Worm (Caenorhabditis elegans) whole organism, L4 larva: ENCODE data around the gene glb-17.

Experiments
- T26A8.4 ChIP-seq: fragments of 200-800 bp; sonication (Bioruptor generic); IDR thresholded peaks from 2 replicates; pipeline ENCODE4 v1.3.6; 2022; ENCODE audit warnings: missing genetic modification characterization, missing compliant biosample characterization
- Y5F2A.4 ChIP-seq: fragments of 200-800 bp; sonication (Bioruptor generic); optimal IDR thresholded peaks from 2 replicates; lab custom pipeline; 2018; ENCODE audit warnings: mild to moderate bottlenecking, missing genetic modification characterization, missing compliant biosample characterization
- aha-1 ChIP-seq: fragments of 150-350 bp; peaks from one replicate; lab custom pipeline; 2014; ENCODE audit warnings: missing biosample characterization, missing genetic modification characterization
- ama-1 ChIP-seq: fragments of 150-350 bp; optimal IDR thresholded peaks from 2 replicates; lab custom pipeline; 2014; ENCODE audit warnings: inconsistent platforms, mixed read lengths
- attf-4 ChIP-seq: sonication (generic microtip); optimal IDR thresholded peaks from 3 replicates; lab custom pipeline; 2017; ENCODE audit warnings: missing biosample characterization, missing genetic modification characterization
- ceh-20 ChIP-seq: fragments of 200-800 bp; sonication (Bioruptor generic); IDR thresholded peaks from 2 replicates; pipeline ENCODE4 v1.3.6; 2022; ENCODE audit warnings: missing genetic modification reagents, missing genetic modification characterization, missing compliant biosample characterization
- ceh-82 ChIP-seq: sonication (generic microtip); optimal IDR thresholded peaks from 2 replicates; lab custom pipeline; 2017; ENCODE audit warnings: missing biosample characterization, missing genetic modification characterization
- ces-1 ChIP-seq: fragments of 150-350 bp; sonication (generic microtip); optimal IDR thresholded peaks from 4 replicates; lab custom pipeline; 2014; ENCODE audit warnings: missing biosample characterization, missing genetic modification reagents, missing genetic modification characterization
- cey-2 ChIP-seq: sonication (generic microtip); optimal IDR thresholded peaks from 3 replicates; lab custom pipeline; 2017; ENCODE audit warnings: missing genetic modification characterization, mild to moderate bottlenecking, missing compliant biosample characterization, antibody characterized with exemption, borderline replicate concordance; ENCODE audit not compliant: insufficient read depth
- ctbp-1 ChIP-seq: fragments of 200-800 bp; sonication (Bioruptor generic); IDR thresholded peaks from 2 replicates; pipeline ENCODE4 v1.3.6; 2022; ENCODE audit warnings: missing genetic modification reagents, missing genetic modification characterization, missing compliant biosample characterization
- daf-16 ChIP-seq, 3 experiments: sonication (generic microtip); optimal IDR thresholded peaks; 2 replicates each; lab custom pipeline; 2016 to 2017; ENCODE audit warnings: missing genetic modification characterization in 3 of 3, missing genetic modification reagents in 3 of 3, mild to moderate bottlenecking in 2 of 3, missing compliant biosample characterization in 2 of 3, missing biosample characterization in 1 of 3, moderate library complexity in 1 of 3
- dmd-6 ChIP-seq: fragments of 200-800 bp; sonication (Bioruptor generic); IDR thresholded peaks from 2 replicates; pipeline ENCODE4 v1.3.6; 2022; ENCODE audit warnings: missing genetic modification reagents, missing genetic modification characterization, missing compliant biosample characterization
- duxl-1 ChIP-seq: sonication (generic microtip); optimal IDR thresholded peaks from 2 replicates; lab custom pipeline; 2016; ENCODE audit warnings: mild to moderate bottlenecking, missing genetic modification characterization, moderate library complexity, missing compliant biosample characterization; ENCODE audit not compliant: poor library complexity
- dve-1 ChIP-seq: sonication (generic microtip); optimal IDR thresholded peaks from 2 replicates; lab custom pipeline; 2017; ENCODE audit warnings: antibody characterized with exemption, mild to moderate bottlenecking, missing genetic modification characterization, missing compliant biosample characterization; ENCODE audit not compliant: insufficient read depth
- egl-43 ChIP-seq: fragments of 200-800 bp; sonication (Bioruptor generic); IDR thresholded peaks from 2 replicates; pipeline ENCODE4 v1.3.6; 2022; ENCODE audit warnings: missing genetic modification reagents, missing genetic modification characterization, missing compliant biosample characterization
- hlh-11 ChIP-seq: fragments of 200-800 bp; sonication (Bioruptor generic); optimal IDR thresholded peaks from 2 replicates; lab custom pipeline; 2018; ENCODE audit warnings: mild to moderate bottlenecking, missing genetic modification characterization, missing compliant biosample characterization
- hlh-30 ChIP-seq: sonication (generic microtip); optimal IDR thresholded peaks from 2 replicates; lab custom pipeline; 2017; ENCODE audit warnings: antibody characterized with exemption, mild to moderate bottlenecking, missing genetic modification characterization, missing compliant biosample characterization; ENCODE audit not compliant: insufficient read depth
- lim-7 ChIP-seq: fragments of 200-800 bp; sonication (Bioruptor generic); IDR thresholded peaks from 2 replicates; pipeline ENCODE4 v1.3.6; 2022; ENCODE audit warnings: missing genetic modification characterization, missing compliant biosample characterization
- lin-13 ChIP-seq: fragments of 150-350 bp; optimal IDR thresholded peaks from 2 replicates; lab custom pipeline; 2014; ENCODE audit warnings: missing biosample characterization, missing genetic modification reagents, missing genetic modification characterization
- lin-15B ChIP-seq: fragments of 150-350 bp; sonication (generic microtip); optimal IDR thresholded peaks from 3 replicates; lab custom pipeline; 2014; ENCODE audit warnings: missing biosample characterization, missing genetic modification characterization
- madf-5 ChIP-seq, 2 experiments: fragments of 200-800 bp; sonication (Bioruptor generic); IDR thresholded peaks; 2 replicates each; pipeline ENCODE4 v1.3.6; 2022; ENCODE audit warnings: missing compliant biosample characterization in 2 of 2, missing genetic modification characterization in 2 of 2
- mdl-1 ChIP-seq, 2 experiments: fragments of 150-350 bp in 1 of 2; sonication (generic microtip) in 1 of 2; optimal IDR thresholded peaks; 2 replicates each; lab custom pipeline; 2014 to 2017; ENCODE audit warnings: missing biosample characterization in 2 of 2, missing genetic modification characterization in 2 of 2
- mep-1 ChIP-seq: fragments of 150-350 bp; sonication (generic microtip); optimal IDR thresholded peaks from 3 replicates; lab custom pipeline; 2014; ENCODE audit warnings: missing biosample characterization, missing genetic modification characterization
- mxl-3 ChIP-seq: fragments of 200-800 bp; sonication (Bioruptor generic); optimal IDR thresholded peaks from 2 replicates; lab custom pipeline; 2018; ENCODE audit warnings: mild to moderate bottlenecking, missing genetic modification characterization, missing compliant biosample characterization
- nhr-10 ChIP-seq: fragments of 150-350 bp; optimal IDR thresholded peaks from 2 replicates; lab custom pipeline; 2014; ENCODE audit warnings: missing biosample characterization, missing genetic modification characterization
- nhr-11 ChIP-seq: fragments of 150-350 bp; optimal IDR thresholded peaks from 2 replicates; lab custom pipeline; 2014; ENCODE audit warnings: missing biosample characterization, missing genetic modification characterization
- nhr-25 ChIP-seq: sonication (generic microtip); optimal IDR thresholded peaks from 2 replicates; lab custom pipeline; 2017; ENCODE audit warnings: missing genetic modification characterization, mild to moderate bottlenecking, missing compliant biosample characterization, antibody characterized with exemption, moderate library complexity, borderline replicate concordance; ENCODE audit not compliant: insufficient read depth
- nhr-28 ChIP-seq: fragments of 150-350 bp; optimal IDR thresholded peaks from 2 replicates; lab custom pipeline; 2014; ENCODE audit warnings: missing biosample characterization, missing genetic modification characterization
- nhr-48 ChIP-seq: sonication (generic microtip); optimal IDR thresholded peaks from 2 replicates; lab custom pipeline; 2016; ENCODE audit warnings: mild to moderate bottlenecking, missing genetic modification characterization, missing compliant biosample characterization
- nhr-6 ChIP-seq: fragments of 150-350 bp; optimal IDR thresholded peaks from 2 replicates; lab custom pipeline; 2014; ENCODE audit warnings: missing biosample characterization, missing genetic modification characterization
- nhr-77 ChIP-seq: fragments of 150-350 bp; optimal IDR thresholded peaks from 2 replicates; lab custom pipeline; 2014; ENCODE audit warnings: missing biosample characterization, missing genetic modification characterization
- pha-4 ChIP-seq, 2 experiments: fragments of 150-350 bp in 1 of 2; fragments of 200-800 bp in 1 of 2; sonication (Bioruptor generic) in 1 of 2; IDR thresholded peaks in 1 of 2; optimal IDR thresholded peaks in 1 of 2; 2 replicates each; pipeline versions ENCODE4 v1.3.6 to Lab custom; 2014 to 2022; ENCODE audit warnings: missing genetic modification characterization in 2 of 2, missing genetic modification reagents in 2 of 2, missing biosample characterization in 1 of 2, missing compliant biosample characterization in 1 of 2
- php-3 ChIP-seq: fragments of 200-800 bp; sonication (Bioruptor generic); IDR thresholded peaks from 2 replicates; pipeline ENCODE4 v1.3.6; 2022; ENCODE audit warnings: missing genetic modification reagents, missing genetic modification characterization, missing compliant biosample characterization
- pqm-1 ChIP-seq: sonication (generic microtip); optimal IDR thresholded peaks from 2 replicates; lab custom pipeline; 2017; ENCODE audit warnings: missing biosample characterization, missing genetic modification characterization
- rbr-2 ChIP-seq: sonication (generic microtip); optimal IDR thresholded peaks from 2 replicates; lab custom pipeline; 2016; ENCODE audit warnings: missing genotype, missing genetic modification characterization, missing compliant biosample characterization
- sdz-12 ChIP-seq: fragments of 200-800 bp; sonication (Bioruptor generic); optimal IDR thresholded peaks from 2 replicates; lab custom pipeline; 2018; ENCODE audit warnings: mild to moderate bottlenecking, missing genetic modification characterization, missing compliant biosample characterization
- snpc-1.2 ChIP-seq: fragments of 200-800 bp; sonication (Bioruptor generic); IDR thresholded peaks from 2 replicates; pipeline ENCODE4 v1.3.6; 2022; ENCODE audit warnings: missing genetic modification reagents, missing genetic modification characterization, missing compliant biosample characterization
- spr-3 ChIP-seq: fragments of 200-800 bp; sonication (Bioruptor generic); optimal IDR thresholded peaks from 2 replicates; lab custom pipeline; 2018; ENCODE audit warnings: mild to moderate bottlenecking, missing genetic modification characterization, missing compliant biosample characterization
- tra-1 ChIP-seq: fragments of 200-800 bp; sonication (Bioruptor generic); IDR thresholded peaks from 2 replicates; pipeline ENCODE4 v1.3.6; 2022; ENCODE audit warnings: missing genetic modification reagents, missing genetic modification characterization, missing compliant biosample characterization
- unc-62 ChIP-seq, 3 experiments: fragments of 150-350 bp in 1 of 3; sonication (generic microtip); optimal IDR thresholded peaks in 2 of 3; peaks in 1 of 3; 1 replicate in 1 of 3; 2 replicates in 2 of 3; lab custom pipeline; 2014 to 2017; ENCODE audit warnings: missing biosample characterization in 3 of 3, missing genetic modification characterization in 3 of 3, missing genetic modification reagents in 3 of 3, missing genotype in 1 of 3
- vab-7 ChIP-seq: fragments of 200-800 bp; sonication (Bioruptor generic); IDR thresholded peaks from 2 replicates; pipeline ENCODE4 v1.3.6; 2022; ENCODE audit warnings: missing genetic modification reagents, missing genetic modification characterization, missing compliant biosample characterization
- zfp-3 ChIP-seq: fragments of 200-800 bp; sonication (Bioruptor generic); conservative IDR thresholded peaks from 2 replicates; pipeline ENCODE4 v1.3.6; 2022; ENCODE audit warnings: missing genetic modification reagents, missing genetic modification characterization, missing compliant biosample characterization

glb-17 gene

DNA sequence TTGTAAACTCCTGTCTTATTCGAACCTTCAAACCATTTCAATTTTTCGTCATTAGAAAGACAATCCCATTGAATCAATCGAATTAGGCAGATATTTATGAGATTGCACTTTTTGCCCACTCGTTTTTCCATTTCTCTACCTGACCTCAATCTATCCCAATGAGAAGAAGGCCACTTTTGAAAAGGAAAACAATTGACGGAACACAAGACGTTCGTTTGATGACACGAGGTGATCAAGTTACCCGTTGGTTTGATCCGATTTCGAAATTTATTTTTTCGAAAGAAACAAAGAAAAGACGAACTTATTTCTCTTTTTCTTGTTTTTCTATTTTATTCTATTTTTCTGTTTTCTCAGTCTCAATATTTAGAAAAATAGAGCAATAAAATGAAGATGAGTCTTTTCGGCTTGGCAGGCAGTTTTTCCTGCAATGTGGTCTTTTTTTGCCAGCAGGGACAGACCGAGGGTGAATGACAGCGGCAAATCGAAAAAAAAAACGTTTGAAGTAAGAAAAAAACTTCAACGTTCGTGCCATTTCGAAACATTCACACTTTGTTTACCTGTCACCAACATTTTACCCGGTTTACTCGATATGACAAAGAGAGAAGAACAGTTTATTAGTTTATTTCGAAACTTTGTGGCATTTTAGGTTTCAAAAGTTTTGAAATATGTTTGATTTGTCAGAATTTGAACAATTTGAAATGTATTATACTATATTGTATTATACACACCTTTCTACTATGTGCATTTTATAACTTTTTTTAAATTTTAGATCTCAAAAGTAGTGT lies 28.6 kb downstream of the glb-17 start:
- TF ChIP-seq hlh-30 (tag; lab: Kevin White, UChicago), result peak; percentile 66
- TF ChIP-seq aha-1 (tag; lab: Kevin White, UChicago), result peak; percentile 80
- peak in 1 of 2 experiments; percentile 25 for TF ChIP-seq unc-62 (GFP tag; optimal IDR thresholded peaks at IDR 0.05 in 1 of 2; lab: Kevin White, UChicago)
- no peak for TF ChIP-seq unc-62 (tag; optimal IDR thresholded peaks at IDR 0.05; lab: Kevin White, UChicago)
- peak in 1 of 2 experiments; percentile 18 for TF ChIP-seq daf-16 (GFP tag; optimal IDR thresholded peaks at IDR 0.05; lab: Kevin White, UChicago)
- no peak for TF ChIP-seq daf-16 (tag; optimal IDR thresholded peaks at IDR 0.05; lab: Kevin White, UChicago)
- TF ChIP-seq madf-5 (GFP tag; IDR thresholded peaks at IDR 0.05; lab: Robert Waterston, UW), result no peak
- no peak for TF ChIP-seq ama-1 (lab: Kevin White, UChicago)
- TF ChIP-seq pha-4 (GFP tag; IDR thresholded peaks at IDR 0.05; lab: Robert Waterston, UW), result no peak
- TF ChIP-seq pha-4 (tag; optimal IDR thresholded peaks at IDR 0.05; lab: Kevin White, UChicago), result peak; percentile 15
- TF ChIP-seq vab-7 (GFP tag; lab: Robert Waterston, UW), result no peak
- no peak for TF ChIP-seq lin-13 (GFP tag; lab: Kevin White, UChicago)

DNA sequence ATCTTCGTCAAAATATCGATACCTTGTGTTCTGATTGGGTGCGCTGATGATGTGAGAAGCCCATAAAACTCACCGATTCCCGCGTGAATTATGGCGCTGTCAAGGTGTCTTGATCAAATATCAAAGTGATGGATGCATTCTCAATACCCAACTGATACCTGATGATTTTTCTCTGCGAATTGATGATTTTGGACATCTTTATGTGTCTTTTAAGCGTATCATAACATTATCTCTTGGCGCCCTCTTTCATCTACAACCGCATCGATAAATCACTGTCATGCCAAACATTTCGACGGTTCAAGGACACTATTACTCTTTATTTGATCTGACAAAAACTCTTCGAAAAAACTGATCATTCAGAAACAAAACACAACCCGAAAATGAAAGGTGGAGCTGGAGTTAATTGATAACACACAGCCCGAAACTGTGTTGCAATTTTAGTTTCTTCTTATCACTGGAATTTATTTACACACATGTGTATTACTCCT lies 29.5 kb downstream of the glb-17 start:
- TF ChIP-seq pqm-1 (tag; lab: Kevin White, UChicago) (peak; percentile 78), duxl-1 (tag; lab: Kevin White, UChicago) (no peak), nhr-6 (tag; lab: Kevin White, UChicago) (no peak), nhr-25 (tag; lab: Kevin White, UChicago) (peak; percentile 56), snpc-1.2 (GFP tag; lab: Robert Waterston, UW) (no peak), ctbp-1 (GFP tag; lab: Robert Waterston, UW) (no peak), mep-1 (peak; percentile 31), madf-5 (GFP tag; IDR thresholded peaks at IDR 0.05; lab: Robert Waterston, UW) (no peak), mdl-1 (tag; optimal IDR thresholded peaks at IDR 0.05; lab: Kevin White, UChicago) (peak in 1 of 2 experiments; percentile 28), nhr-77 (tag; lab: Kevin White, UChicago) (no peak), lim-7 (GFP tag; lab: Robert Waterston, UW) (no peak), daf-16 (GFP tag; optimal IDR thresholded peaks at IDR 0.05; lab: Kevin White, UChicago) (no peak), daf-16 (tag; optimal IDR thresholded peaks at IDR 0.05; lab: Kevin White, UChicago) (peak; percentile 76), attf-4 (tag; lab: Kevin White, UChicago) (no peak), hlh-11 (peak; percentile 56), dmd-6 (GFP tag; lab: Robert Waterston, UW) (peak; percentile 29; the same call in 1 of the 2 replicates), nhr-28 (tag; lab: Kevin White, UChicago) (peak; percentile 52), zfp-3 (GFP tag; lab: Robert Waterston, UW) (no peak), nhr-48 (tag; lab: Kevin White, UChicago) (peak; percentile 40), unc-62 (GFP tag; optimal IDR thresholded peaks at IDR 0.05 in 1 of 2; lab: Kevin White, UChicago) (peak in 1 of 2 experiments; percentile 100), unc-62 (tag; optimal IDR thresholded peaks at IDR 0.05; lab: Kevin White, UChicago) (no peak), hlh-30 (tag; lab: Kevin White, UChicago) (peak; percentile 26), ceh-82 (tag; lab: Kevin White, UChicago) (no peak), dve-1 (tag; lab: Kevin White, UChicago) (no peak), tra-1 (peak; percentile 45; the same call in 1 of the 2 replicates), sdz-12 (GFP tag; lab: Kevin White, UChicago) (no peak), spr-3 (GFP tag; lab: Kevin White, UChicago) (no peak), Y5F2A.4 (no peak), rbr-2 (tag; lab: Kevin White, UChicago) (no peak), nhr-10 (tag; lab: Kevin White, UChicago) (peak; percentile 6), T26A8.4 (GFP tag; lab: Robert Waterston, UW) (no peak), ces-1 (no peak), nhr-11 (tag; lab: Kevin White, UChicago) (peak; percentile 28), egl-43 (GFP tag; lab: Robert Waterston, UW) (no peak), lin-15B (tag; lab: Kevin White, UChicago) (no peak), cey-2 (no peak), mxl-3 (GFP tag; lab: Kevin White, UChicago) (peak; percentile 34), ceh-20 (GFP tag; lab: Robert Waterston, UW) (peak; percentile 79), php-3 (no peak; the same call in 1 of the 2 replicates)
